Fruit fly (Drosophila melanogaster): ENCODE data around the gene CG45690.

- TF ChIP-seq rn (GFP tag; IDR thresholded peaks at IDR 0.05) (no peak), Pif1A (GFP tag; optimal IDR thresholded peaks at IDR 0.05) (no peak), CG32121 (GFP tag; IDR thresholded peaks at IDR 0.05) (no peak), EcR (GFP tag; optimal IDR thresholded peaks at IDR 0.05) (no peak), gl (tag; optimal IDR thresholded peaks at IDR 0.05) (no peak), CG8301 (tag; optimal IDR thresholded peaks at IDR 0.05) (no peak), CG8159 (tag; optimal IDR thresholded peaks at IDR 0.05) (no peak), CG34367 (tag; optimal IDR thresholded peaks at IDR 0.05) (no peak), Pif1B (GFP tag; optimal IDR thresholded peaks at IDR 0.05) (no peak), Snoo (tag; optimal IDR thresholded peaks at IDR 0.05) (no peak), CG9948 (tag; optimal IDR thresholded peaks at IDR 0.05) (no peak), fd96Ca (GFP tag; IDR thresholded peaks at IDR 0.05) (no peak), CG13204 (GFP tag; optimal IDR thresholded peaks at IDR 0.05) (no peak)
These were observed 45.0 kb upstream of the CG45690 start for dm6 chr2L:10613104-10613503.

Data from whole organism, pupa.